Fruit fly (Drosophila melanogaster): ENCODE data around the gene CG44040.

Gene CG44040

DNA sequence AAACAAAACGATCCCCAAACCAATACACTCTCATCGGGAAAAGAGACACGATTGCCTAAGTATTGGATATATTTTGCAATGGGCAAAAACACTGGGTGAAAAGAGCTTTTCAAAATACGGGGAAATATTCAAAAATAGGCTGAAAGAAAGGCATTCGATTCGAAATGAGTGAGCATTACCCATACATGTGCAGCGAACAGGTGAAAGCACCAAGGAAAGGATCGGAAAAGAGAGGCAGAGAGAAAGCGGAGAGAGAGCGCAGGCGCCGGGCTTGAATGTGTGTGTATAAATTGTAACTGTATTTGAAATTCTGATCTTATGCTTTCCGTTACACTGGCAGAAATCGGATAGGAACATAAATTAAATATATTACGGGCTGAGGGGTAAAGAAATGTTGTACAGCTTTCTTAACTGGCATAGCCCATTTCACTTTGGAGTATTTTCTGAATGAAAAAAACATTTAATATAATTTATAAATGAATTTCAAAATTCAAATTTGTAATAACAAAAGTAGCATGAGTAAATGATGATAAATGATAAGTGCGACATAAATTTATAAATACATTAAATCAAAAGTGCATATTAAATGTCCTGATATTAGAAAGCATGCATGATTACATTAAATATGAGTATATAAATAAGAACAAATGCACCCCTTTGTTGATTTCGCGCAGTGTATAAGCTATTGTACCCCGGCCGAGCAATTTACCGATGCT lies 39.4 kb upstream of the CG44040 start (continued):
- TF ChIP-seq topi (GFP tag; optimal IDR thresholded peaks at IDR 0.05) (peak; percentile 73), net (GFP tag; optimal IDR thresholded peaks at IDR 0.05) (peak; percentile 52), acj6 (GFP tag; optimal IDR thresholded peaks at IDR 0.05) (peak; percentile 78), fd85E (GFP tag; optimal IDR thresholded peaks at IDR 0.05) (no peak), CG6163 (GFP tag; IDR thresholded peaks at IDR 0.05) (0 out of 3 replicates have a peak, but pooled peaks have one; percentile 39), CG11762 (GFP tag; optimal IDR thresholded peaks at IDR 0.05; ENCODE audit: insufficient read depth) (peak; percentile 9), CG15336 (GFP tag; IDR thresholded peaks at IDR 0.05) (peak; percentile 54; the same call in 1 of the 2 replicates), CG34406 (GFP tag; optimal IDR thresholded peaks at IDR 0.05) (peak; percentile 76), OdsH (GFP tag; optimal IDR thresholded peaks at IDR 0.05) (peak; percentile 77), svp (GFP tag) (peak; percentile 93), CG10631 (GFP tag; optimal IDR thresholded peaks at IDR 0.05) (peak; percentile 69), Hr4 (GFP tag; optimal IDR thresholded peaks at IDR 0.05) (peak; percentile 67), Blimp-1 (GFP tag; optimal IDR thresholded peaks at IDR 0.05) (peak; percentile 50), ss (GFP tag; optimal IDR thresholded peaks at IDR 0.05) (peak; percentile 4 to 33), CG31627 (GFP tag; optimal IDR thresholded peaks at IDR 0.05) (peak; percentile 48), CG32006 (GFP tag; optimal IDR thresholded peaks at IDR 0.05) (peak; percentile 78), lz (GFP tag; optimal IDR thresholded peaks at IDR 0.05) (peak; percentile 76), fd59A (GFP tag; optimal IDR thresholded peaks at IDR 0.05) (no peak), CG11294 (GFP tag; IDR thresholded peaks at IDR 0.05) (no peak), eg (GFP tag; IDR thresholded peaks at IDR 0.05) (peak; percentile 33; the same call in 1 of the 3 replicates), cyc (GFP tag; optimal IDR thresholded peaks at IDR 0.05) (peak; percentile 72), CG4318 (GFP tag; optimal IDR thresholded peaks at IDR 0.05) (peak; percentile 33), Eip93F (GFP tag; optimal IDR thresholded peaks at IDR 0.05) (peak; percentile 70), CG6808 (GFP tag; optimal IDR thresholded peaks at IDR 0.05) (peak; percentile 17), salr (GFP tag; optimal IDR thresholded peaks at IDR 0.05) (peak in 1 of 2 experiments; percentile 78), CG8632 (GFP tag; optimal IDR thresholded peaks at IDR 0.05) (peak; percentile 66), esn (GFP tag; optimal IDR thresholded peaks at IDR 0.05) (peak; percentile 87), CG3032 (tag; optimal IDR thresholded peaks at IDR 0.05) (peak; percentile 18), CG6854 (GFP tag; optimal IDR thresholded peaks at IDR 0.05) (peak; percentile 11), Lpt (GFP tag; optimal IDR thresholded peaks at IDR 0.05) (peak; percentile 5), CG3919 (GFP tag; optimal IDR thresholded peaks at IDR 0.05) (peak; percentile 60), Gug (GFP tag; IDR thresholded peaks at IDR 0.05) (peak; percentile 30; the same call in 1 of the 2 replicates), CG6792 (GFP tag; optimal IDR thresholded peaks at IDR 0.05) (peak; percentile 63), achi (GFP tag; optimal IDR thresholded peaks at IDR 0.05) (peak; percentile 63), spab (GFP tag; optimal IDR thresholded peaks at IDR 0.05) (peak; percentile 4), Hr39 (GFP tag; optimal IDR thresholded peaks at IDR 0.05) (peak; percentile 48)

DNA sequence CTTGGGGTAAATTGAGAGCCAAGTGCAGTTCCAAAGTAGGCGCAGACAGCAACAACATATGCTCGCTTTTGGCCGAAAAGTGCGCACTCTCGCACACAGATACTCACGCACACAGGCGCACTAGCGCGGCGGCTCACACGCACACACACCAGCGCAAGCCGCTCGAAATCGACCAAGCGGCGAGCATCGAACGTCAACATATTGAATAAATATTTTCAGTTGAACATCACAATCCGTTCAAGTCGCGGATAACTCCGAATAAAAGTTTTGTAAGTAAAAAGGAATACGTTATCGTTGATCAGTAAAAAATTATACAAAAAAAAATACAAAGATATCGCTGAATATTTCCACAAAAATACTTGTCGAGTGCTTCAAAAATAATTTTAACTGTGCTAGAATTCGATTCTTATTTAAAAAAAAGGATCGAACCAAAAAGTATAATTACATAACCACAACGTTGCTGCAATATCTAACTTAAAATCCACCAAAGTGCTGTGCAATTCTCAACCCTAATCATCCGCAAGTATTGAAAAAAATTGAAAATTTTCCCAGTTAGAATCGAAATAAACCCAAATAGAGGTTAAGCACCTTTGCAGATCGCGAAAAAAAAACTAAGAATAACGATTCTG lies 38.7 kb upstream of the CG44040 start:
- TF ChIP-seq svp (GFP tag): no peak
- peak; percentile 44 for TF ChIP-seq Eip78C (GFP tag)

DNA sequence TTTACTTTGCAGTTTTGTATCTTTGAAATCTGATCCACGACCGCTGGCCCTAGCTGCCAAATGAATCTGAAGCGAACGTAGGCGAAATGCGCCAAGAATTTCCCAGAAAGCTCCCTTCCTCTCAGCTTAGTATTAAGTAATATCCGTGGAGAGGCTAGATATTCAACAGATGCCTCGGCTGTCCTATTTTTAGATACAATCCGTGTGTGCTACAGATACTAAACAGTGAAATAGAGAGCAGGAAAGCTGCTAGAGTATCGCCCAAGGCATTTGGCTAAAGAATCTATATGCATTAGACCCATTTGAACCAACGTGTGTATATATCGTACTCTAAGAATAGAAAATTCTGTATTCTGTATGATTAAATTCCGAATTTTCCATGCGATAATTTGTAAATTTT lies 37.9 kb upstream of the CG44040 start:
- TF ChIP-seq Ets96B (tag; optimal IDR thresholded peaks at IDR 0.05) (no peak), CG34406 (GFP tag; optimal IDR thresholded peaks at IDR 0.05) (no peak), CG10669 (GFP tag; optimal IDR thresholded peaks at IDR 0.05) (no peak), Hr39 (GFP tag; optimal IDR thresholded peaks at IDR 0.05) (no peak), esn (GFP tag; optimal IDR thresholded peaks at IDR 0.05) (no peak)
